Fruit fly (Drosophila melanogaster) whole organism, wandering third instar larva: Measurements from ENCODE around the gene Ptp99A.
A peak's percentile ranks its signal among the peaks of the same experiment; 100 is the strongest.

ENCODE experiments used
- Abd-B ChIP-seq: fragments of >200 bp; optimal IDR thresholded peaks from 2 replicates; lab custom pipeline; 2017; ENCODE audit warnings: missing biosample characterization, missing genetic modification characterization
- CG9705 ChIP-seq: fragments of 200-800 bp; sonication (Bioruptor generic); optimal IDR thresholded peaks from 2 replicates; lab custom pipeline; 2018; ENCODE audit warnings: missing biosample characterization, mild to moderate bottlenecking, missing genetic modification characterization
- CrebA ChIP-seq: fragments of 200-800 bp; sonication (Bioruptor generic); optimal IDR thresholded peaks from 2 replicates; lab custom pipeline; 2016; ENCODE audit warnings: missing biosample characterization, mild to moderate bottlenecking, missing genetic modification characterization, borderline replicate concordance
- Dfd ChIP-seq: fragments of >200 bp; optimal IDR thresholded peaks from 2 replicates; lab custom pipeline; 2017; ENCODE audit warnings: missing biosample characterization, missing genetic modification characterization
- Dif ChIP-seq: fragments of 200-275, 200-300 bp; sonication (Bioruptor generic); optimal IDR thresholded peaks from 2 replicates; lab custom pipeline; 2018; ENCODE audit warnings: missing biosample characterization, missing genetic modification characterization; ENCODE audit not compliant: partially characterized antibody
- GATAd ChIP-seq: sonication (Bioruptor generic); optimal IDR thresholded peaks from 2 replicates; lab custom pipeline; 2016; ENCODE audit warnings: missing biosample characterization, missing genetic modification characterization
- HLH106 ChIP-seq: fragments of 200-800 bp; optimal IDR thresholded peaks from 3 replicates; lab custom pipeline; 2019; ENCODE audit warnings: missing biosample characterization, mild to moderate bottlenecking, missing genetic modification characterization, moderate library complexity
- Hnf4 ChIP-seq: fragments of 200-800 bp; sonication (Bioruptor generic); optimal IDR thresholded peaks from 2 replicates; lab custom pipeline; 2016; ENCODE audit warnings: missing biosample characterization, mild to moderate bottlenecking, missing genetic modification characterization
- Hr78 ChIP-seq: fragments of >200 bp; optimal IDR thresholded peaks from 2 replicates; lab custom pipeline; 2017; ENCODE audit warnings: missing biosample characterization, missing genetic modification characterization
- Myc ChIP-seq: fragments of >200 bp; optimal IDR thresholded peaks from 2 replicates; lab custom pipeline; 2017
- N ChIP-seq: fragments of >200 bp; optimal IDR thresholded peaks from 2 replicates; lab custom pipeline; 2018; ENCODE audit warnings: missing biosample characterization, missing external identifiers, missing genetic modification characterization
- OdsH ChIP-seq: fragments of 200-800 bp; sonication (Bioruptor generic); optimal IDR thresholded peaks from 2 replicates; lab custom pipeline; 2016; ENCODE audit warnings: missing biosample characterization, mild to moderate bottlenecking, missing genetic modification characterization
- Rel ChIP-seq, 2 experiments: fragments of 200-800 bp; sonication (Bioruptor generic) in 1 of 2; optimal IDR thresholded peaks; 2 replicates in 1 of 2; 3 replicates in 1 of 2; lab custom pipeline; 2016 to 2019; ENCODE audit warnings: mild to moderate bottlenecking in 2 of 2, missing biosample characterization in 2 of 2, missing genetic modification characterization in 2 of 2, moderate library complexity in 1 of 2
- Vsx2 ChIP-seq: fragments of 200-300, 225-300 bp; sonication (Bioruptor generic); optimal IDR thresholded peaks from 2 replicates; lab custom pipeline; 2018; ENCODE audit warnings: missing biosample characterization, missing genetic modification characterization; ENCODE audit not compliant: partially characterized antibody
- br ChIP-seq: fragments of 200-800 bp; sonication (Bioruptor generic); optimal IDR thresholded peaks from 2 replicates; lab custom pipeline; 2016; ENCODE audit warnings: missing biosample characterization, missing genetic modification characterization
- dl ChIP-seq, 2 experiments: fragments of 175-275, 200-275 bp in 1 of 2; fragments of 200-275 bp in 1 of 2; sonication (Bioruptor generic); optimal IDR thresholded peaks; lab custom pipeline; 2018; ENCODE audit warnings: mild to moderate bottlenecking in 2 of 2, missing biosample characterization in 2 of 2, missing genetic modification characterization in 2 of 2, moderate library complexity in 2 of 2; ENCODE audit not compliant: partially characterized antibody in 2 of 2, insufficient read depth in 1 of 2
- dsf ChIP-seq: sonication (Bioruptor generic); optimal IDR thresholded peaks from 2 replicates; lab custom pipeline; 2016; ENCODE audit warnings: missing biosample characterization, missing genetic modification characterization, borderline replicate concordance
- ey ChIP-seq: fragments of 200-800 bp; sonication (Bioruptor generic); optimal IDR thresholded peaks from 2 replicates; lab custom pipeline; 2016; ENCODE audit warnings: missing biosample characterization, missing genetic modification characterization
- foxo ChIP-seq, 2 experiments: fragments of 200-800 bp; sonication (Bioruptor generic); optimal IDR thresholded peaks; 2 replicates in 1 of 2; 3 replicates in 1 of 2; lab custom pipeline; 2016 to 2017; ENCODE audit warnings: missing biosample characterization in 2 of 2, missing genetic modification characterization in 2 of 2
- fru ChIP-seq: fragments of 200-800 bp; sonication (Bioruptor generic); optimal IDR thresholded peaks from 3 replicates; lab custom pipeline; 2016; ENCODE audit warnings: missing biosample characterization, mild to moderate bottlenecking, missing genetic modification characterization
- lola ChIP-seq: fragments of >200 bp; optimal IDR thresholded peaks from 2 replicates; lab custom pipeline; 2017; ENCODE audit warnings: missing biosample characterization, missing genetic modification characterization
- psq ChIP-seq: fragments of 200-800 bp; sonication (Bioruptor generic); optimal IDR thresholded peaks from 3 replicates; lab custom pipeline; 2017; ENCODE audit warnings: missing biosample characterization, mild to moderate bottlenecking, missing genetic modification characterization, moderate library complexity
- sage ChIP-seq: fragments of 200-800 bp; sonication (Bioruptor generic); optimal IDR thresholded peaks from 2 replicates; lab custom pipeline; 2016; ENCODE audit warnings: missing biosample characterization, mild to moderate bottlenecking, missing genetic modification characterization
- sv ChIP-seq: fragments of 200-800 bp; sonication (Bioruptor generic); optimal IDR thresholded peaks from 3 replicates; lab custom pipeline; 2016; ENCODE audit warnings: missing biosample characterization, missing genetic modification characterization
- woc ChIP-seq: sonication (Bioruptor generic); optimal IDR thresholded peaks from 2 replicates; lab custom pipeline; 2016; ENCODE audit warnings: missing biosample characterization, mild to moderate bottlenecking, missing genetic modification characterization

Gene Ptp99A

DNA sequence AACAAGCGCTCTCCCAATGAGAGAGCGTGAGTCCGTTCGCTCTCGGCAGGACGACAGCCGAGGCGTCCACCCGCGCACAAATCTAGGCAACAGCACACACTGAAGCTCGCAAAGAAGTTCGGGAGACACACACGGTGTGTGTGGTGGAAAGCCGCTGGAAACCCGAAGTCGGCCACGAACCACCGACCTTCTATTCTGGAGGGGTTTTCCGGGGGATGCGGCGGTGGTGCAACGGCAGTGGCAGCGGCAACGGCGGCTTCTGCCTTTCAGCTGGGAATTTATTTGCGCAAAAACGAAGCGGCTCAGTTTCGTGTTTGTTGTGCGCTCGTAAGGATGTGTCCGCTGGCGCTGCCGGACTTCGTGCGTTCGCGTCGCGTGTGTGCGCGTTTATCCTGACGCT is at the start of gene Ptp99A:
TSS of gene Ptp99A (plus strand) at position 305 of the 400 bp plus-strand sequence.
- TF ChIP-seq Hr78 (GFP tag; lab: Kevin White, UChicago): no peak

DNA sequence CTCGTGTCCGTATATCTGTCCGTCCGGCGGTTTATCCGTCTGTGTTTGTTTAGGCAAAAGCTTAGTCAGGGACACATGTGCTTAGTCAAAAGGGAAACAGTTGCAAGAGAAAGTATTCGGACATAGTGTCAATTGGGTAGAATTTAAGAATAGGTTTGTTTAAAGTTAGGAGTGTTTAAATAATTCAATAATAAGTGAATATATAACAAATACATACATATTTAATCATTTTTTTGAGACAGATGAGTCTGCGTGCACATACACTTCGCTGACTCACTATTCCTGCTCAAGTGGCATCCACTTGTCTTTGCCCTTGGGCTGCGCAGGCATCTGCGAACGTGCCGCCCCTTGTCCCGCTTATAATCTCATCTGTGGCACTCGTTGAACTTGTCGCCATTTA is 48.8 kb upstream of the Ptp99A start:
- TF ChIP-seq CrebA (GFP tag; lab: Kevin White, UChicago) (no peak), Myc (no peak), dsf (GFP tag; lab: Kevin White, UChicago) (no peak), HLH106 (tag; lab: Kevin White, UChicago) (no peak), Hr78 (GFP tag; lab: Kevin White, UChicago) (no peak), br (GFP tag; lab: Kevin White, UChicago) (no peak), Dfd (GFP tag; lab: Kevin White, UChicago) (no peak), ey (GFP tag; lab: Kevin White, UChicago) (no peak), sv (GFP tag; lab: Kevin White, UChicago) (no peak), Abd-B (GFP tag; lab: Kevin White, UChicago) (no peak), sage (GFP tag; lab: Kevin White, UChicago) (no peak), psq (GFP tag; lab: Kevin White, UChicago) (no peak)

dm6 chr3R:29353487-29353886 is 24.0 kb upstream of the Ptp99A start:
- TF ChIP-seq N (GFP tag; lab: Kevin White, UChicago) (no peak), CG9705 (GFP tag; lab: Kevin White, UChicago) (no peak), Hnf4 (GFP tag; lab: Kevin White, UChicago) (no peak), woc (GFP tag; lab: Kevin White, UChicago) (no peak), foxo (GFP tag; optimal IDR thresholded peaks at IDR 0.05; lab: Kevin White, UChicago) (no peak), Abd-B (GFP tag; lab: Kevin White, UChicago) (no peak), GATAd (no peak), HLH106 (tag; lab: Kevin White, UChicago) (no peak), Rel (GFP tag; optimal IDR thresholded peaks at IDR 0.05; lab: Kevin White, UChicago) (no peak), Rel (tag; optimal IDR thresholded peaks at IDR 0.05; lab: Kevin White, UChicago) (no peak), Dif (GFP tag; lab: Kevin White, UChicago) (no peak), CrebA (GFP tag; lab: Kevin White, UChicago) (no peak), dsf (GFP tag; lab: Kevin White, UChicago) (no peak), OdsH (GFP tag; lab: Kevin White, UChicago) (no peak)
- TF ChIP-seq, all 38 proteins: peak for 0

dm6 chr3R:29362391-29362790 is 15.1 kb upstream of the Ptp99A start:
- TF ChIP-seq Dfd (GFP tag; lab: Kevin White, UChicago) (peak; percentile 95), sage (GFP tag; lab: Kevin White, UChicago) (no peak), dl (GFP tag; optimal IDR thresholded peaks at IDR 0.05; lab: Kevin White, UChicago; ENCODE audit: insufficient read depth in 1 of 2, partially characterized antibody in 2 of 2) (no peak)

DNA sequence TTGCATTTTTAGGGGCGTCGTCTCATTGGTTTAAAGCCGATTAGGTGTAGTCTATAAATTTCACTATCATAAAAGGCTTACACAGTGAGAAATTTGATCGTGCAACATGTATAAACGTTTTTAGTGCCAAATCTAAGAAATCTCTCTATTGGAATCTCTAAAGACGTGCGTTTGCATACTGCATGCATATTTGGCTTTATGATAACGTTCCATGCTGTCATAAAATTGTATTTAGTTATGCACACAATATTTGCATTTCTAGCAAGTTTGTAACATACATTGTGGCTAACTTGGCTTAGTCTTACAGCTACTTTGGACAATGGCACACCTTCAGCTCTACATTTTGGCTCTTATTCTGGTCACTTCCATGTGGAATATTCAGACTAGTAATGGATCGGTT is 8.4 kb upstream of the Ptp99A start, which contains the start of gene CG45546:
TSS of gene CG45546 (plus strand) at position 301 of the 400 bp plus-strand sequence.
- TF ChIP-seq fru (GFP tag; lab: Kevin White, UChicago): no peak
- TF ChIP-seq Abd-B (GFP tag; lab: Kevin White, UChicago): no peak
- TF ChIP-seq Vsx2 (GFP tag; lab: Kevin White, UChicago): no peak

DNA sequence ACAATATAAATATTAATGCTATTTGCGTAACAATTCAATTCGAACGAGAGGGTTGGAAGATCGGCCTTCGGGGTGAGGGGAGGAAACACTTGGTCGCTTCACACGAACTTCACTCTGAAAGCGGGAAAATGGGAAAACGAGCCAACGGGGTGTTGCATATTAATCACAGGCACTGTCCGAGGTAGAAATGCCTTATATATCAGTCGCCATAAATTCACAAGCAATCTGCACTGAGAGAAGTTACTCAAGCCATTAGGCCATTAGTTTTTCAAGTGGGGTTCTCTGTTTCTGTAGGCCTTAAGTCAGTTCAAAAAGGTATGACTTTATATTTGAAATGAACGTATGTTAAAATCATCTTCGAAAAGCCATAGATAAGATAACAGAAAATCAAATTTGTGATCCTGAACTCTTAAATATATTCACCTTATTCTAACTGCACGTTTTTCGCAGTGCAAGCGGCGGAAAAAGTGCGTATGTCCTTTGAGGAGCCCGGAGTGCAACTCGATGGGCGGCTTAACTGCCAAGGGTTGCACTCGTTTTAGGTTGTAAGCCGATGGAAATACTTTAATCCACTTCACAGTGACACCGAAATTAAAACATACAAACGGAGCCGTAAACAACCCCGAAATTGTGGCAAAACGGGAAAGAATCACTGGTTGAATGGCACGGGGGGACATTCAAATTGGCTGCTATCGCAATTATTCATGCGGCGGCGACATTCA is 4.8 kb upstream of the Ptp99A start:
- TF ChIP-seq lola (GFP tag; lab: Kevin White, UChicago): no peak
- peak; percentile 14 for TF ChIP-seq fru (GFP tag; lab: Kevin White, UChicago)
- TF ChIP-seq CG9705 (GFP tag; lab: Kevin White, UChicago): no peak
- TF ChIP-seq ey (GFP tag; lab: Kevin White, UChicago): no peak
- peak in 1 of 2 experiments; percentile 5 for TF ChIP-seq foxo (GFP tag; optimal IDR thresholded peaks at IDR 0.05; lab: Kevin White, UChicago)
